Fruit fly (Drosophila melanogaster) whole organism, embryonic: ENCODE data around the gene FIG4.

Source experiments
- Adf1 ChIP-seq: fragments of 200-800 bp; sonication (Bioruptor generic); IDR thresholded peaks from 2 replicates; pipeline ENCODE4 v1.3.6; 2022; ENCODE audit warnings: missing biosample characterization, missing genetic modification characterization
- Bdp1 ChIP-seq: fragments of 200-800 bp; sonication (Bioruptor generic); optimal IDR thresholded peaks from 3 replicates; lab custom pipeline; 2016; ENCODE audit warnings: missing biosample characterization, missing genetic modification characterization
- Blimp-1 ChIP-seq: fragments of 200-800 bp; sonication (Bioruptor generic); optimal IDR thresholded peaks from 3 replicates; lab custom pipeline; 2018; ENCODE audit warnings: missing biosample characterization, missing genetic modification characterization, mild to moderate bottlenecking, moderate library complexity, missing genetic modification reagents
- Bteb2 ChIP-seq: fragments of 200-800 bp; sonication (Bioruptor generic); optimal IDR thresholded peaks from 2 replicates; lab custom pipeline; 2016; ENCODE audit warnings: missing biosample characterization, missing genetic modification characterization
- CG11456 ChIP-seq: fragments of 200-800 bp; sonication (Bioruptor generic); IDR thresholded peaks from 3 replicates; pipeline ENCODE4 v1.3.6; 2022; ENCODE audit warnings: missing biosample characterization, missing genetic modification characterization
- CG11504 ChIP-seq: fragments of 200-800 bp; sonication (Bioruptor generic); optimal IDR thresholded peaks from 3 replicates; lab custom pipeline; 2019; ENCODE audit warnings: missing biosample characterization, mild to moderate bottlenecking, missing genetic modification characterization, moderate library complexity
- CG11695 ChIP-seq: fragments of 200-800 bp; sonication (Bioruptor generic); IDR thresholded peaks from 3 replicates; pipeline ENCODE4 v1.3.6; 2022; ENCODE audit warnings: missing biosample characterization, missing genetic modification characterization
- CG13296 ChIP-seq: fragments of 200-800 bp; sonication (Bioruptor generic); optimal IDR thresholded peaks from 3 replicates; lab custom pipeline; 2018; ENCODE audit warnings: missing biosample characterization, mild to moderate bottlenecking, missing genetic modification characterization
- CG14441 ChIP-seq: fragments of 200-800 bp; sonication (Bioruptor generic); IDR thresholded peaks from 2 replicates; pipeline ENCODE4 v1.3.6; 2022; ENCODE audit warnings: missing biosample characterization, missing genetic modification characterization
- CG17829 ChIP-seq: fragments of 200-800 bp; optimal IDR thresholded peaks from 2 replicates; lab custom pipeline; 2019; ENCODE audit warnings: missing biosample characterization, mild to moderate bottlenecking, missing genetic modification characterization, moderate library complexity
- CG3847 ChIP-seq: fragments of 200-800 bp; sonication (Bioruptor generic); IDR thresholded peaks from 2 replicates; pipeline ENCODE4 v1.3.6; 2022; ENCODE audit warnings: missing biosample characterization, missing genetic modification characterization
- CG6765 ChIP-seq: fragments of 200-800 bp; sonication (Bioruptor generic); optimal IDR thresholded peaks from 3 replicates; lab custom pipeline; 2017; ENCODE audit warnings: missing biosample characterization, mild to moderate bottlenecking, missing genetic modification characterization
- CG6813 ChIP-seq: fragments of 200-800 bp; sonication (Bioruptor generic); optimal IDR thresholded peaks from 2 replicates; lab custom pipeline; 2017; ENCODE audit warnings: missing biosample characterization, missing genetic modification characterization, mild to moderate bottlenecking, moderate library complexity, missing genetic modification reagents
- CG7357 ChIP-seq: fragments of 200-800 bp; sonication (Bioruptor generic); IDR thresholded peaks from 3 replicates; pipeline ENCODE4 v1.3.6; 2022; ENCODE audit warnings: missing biosample characterization, missing genetic modification characterization
- CG8359 ChIP-seq: fragments of 200-800 bp; sonication (Bioruptor generic); optimal IDR thresholded peaks from 2 replicates; lab custom pipeline; 2017; ENCODE audit warnings: missing biosample characterization, mild to moderate bottlenecking, missing genetic modification characterization, borderline replicate concordance
- CG8765 ChIP-seq: fragments of 200-800 bp; sonication (Bioruptor generic); IDR thresholded peaks from 2 replicates; pipeline ENCODE4 v1.3.6; 2022; ENCODE audit warnings: missing biosample characterization, missing genetic modification characterization
- CkIIα-i1 ChIP-seq: fragments of 200-800 bp; sonication (Bioruptor generic); IDR thresholded peaks from 2 replicates; pipeline ENCODE4 v1.3.6; 2022; ENCODE audit warnings: missing biosample characterization, missing genetic modification characterization
- Dp ChIP-seq: fragments of 200-800 bp; sonication (Bioruptor generic); optimal IDR thresholded peaks from 2 replicates; lab custom pipeline; 2018; ENCODE audit warnings: missing biosample characterization, mild to moderate bottlenecking, missing genetic modification characterization, moderate library complexity
- Drgx ChIP-seq: fragments of 200-800 bp; sonication (Bioruptor generic); IDR thresholded peaks from 2 replicates; pipeline ENCODE4 v1.3.6; 2022; ENCODE audit warnings: missing biosample characterization, missing genetic modification characterization
- Ets65A ChIP-seq: fragments of 200-800 bp; sonication (Bioruptor generic); peaks from one replicate; lab custom pipeline; 2016; ENCODE audit warnings: missing biosample characterization, missing genetic modification characterization
- Ets97D ChIP-seq: fragments of 200-800 bp; sonication (Bioruptor generic); optimal IDR thresholded peaks from 3 replicates; lab custom pipeline; 2016; ENCODE audit warnings: missing biosample characterization, missing genetic modification characterization
- Fer1 ChIP-seq: fragments of 200-800 bp; sonication (Bioruptor generic); optimal IDR thresholded peaks from 2 replicates; lab custom pipeline; 2017; ENCODE audit warnings: missing biosample characterization, mild to moderate bottlenecking, missing genetic modification characterization
- Fer2 ChIP-seq: fragments of 200-800 bp; sonication (Bioruptor generic); optimal IDR thresholded peaks from 2 replicates; lab custom pipeline; 2018; ENCODE audit warnings: missing biosample characterization, mild to moderate bottlenecking, missing genetic modification characterization, moderate library complexity
- Fer3 ChIP-seq: fragments of 200-800 bp; sonication (Bioruptor generic); optimal IDR thresholded peaks from 2 replicates; lab custom pipeline; 2018; ENCODE audit warnings: missing biosample characterization, mild to moderate bottlenecking, missing genetic modification characterization, moderate library complexity
- Lpt ChIP-seq: fragments of >200 bp; optimal IDR thresholded peaks from 2 replicates; lab custom pipeline; 2018; ENCODE audit warnings: missing biosample characterization, missing genetic modification characterization
- Taf1 ChIP-seq: fragments of 200-800 bp; sonication (Bioruptor generic); IDR thresholded peaks from 2 replicates; pipeline ENCODE4 v1.3.6; 2022; ENCODE audit warnings: missing biosample characterization, missing genetic modification characterization
- YL-1 ChIP-seq: fragments of 200-800 bp; sonication (Bioruptor generic); optimal IDR thresholded peaks from 3 replicates; lab custom pipeline; 2017; ENCODE audit warnings: missing biosample characterization, mild to moderate bottlenecking, missing genetic modification characterization
- ac ChIP-seq: fragments of 200-800 bp; sonication (Bioruptor generic); optimal IDR thresholded peaks from 3 replicates; lab custom pipeline; 2017; ENCODE audit warnings: missing biosample characterization, mild to moderate bottlenecking, missing genetic modification characterization
- ara ChIP-seq: fragments of 200-800 bp; sonication (Bioruptor generic); IDR thresholded peaks from 2 replicates; pipeline ENCODE4 v1.3.6; 2022; ENCODE audit warnings: missing biosample characterization, missing genetic modification characterization
- ash1 ChIP-seq: fragments of 200-800 bp; sonication (Bioruptor generic); optimal IDR thresholded peaks from 2 replicates; lab custom pipeline; 2018; ENCODE audit warnings: missing biosample characterization, mild to moderate bottlenecking, missing genetic modification characterization
- bcd ChIP-seq: fragments of 200-800 bp; sonication (Bioruptor generic); optimal IDR thresholded peaks from 2 replicates; lab custom pipeline; 2017; ENCODE audit warnings: missing biosample characterization, mild to moderate bottlenecking, missing genetic modification characterization
- br ChIP-seq: fragments of >200 bp; optimal IDR thresholded peaks from 2 replicates; lab custom pipeline; 2017
- cato ChIP-seq: fragments of 200-800 bp; sonication (Bioruptor generic); optimal IDR thresholded peaks from 2 replicates; lab custom pipeline; 2016; ENCODE audit warnings: missing biosample characterization, missing genetic modification characterization, borderline replicate concordance
- cwo ChIP-seq: fragments of 200-800 bp; sonication (Bioruptor generic); optimal IDR thresholded peaks from 3 replicates; lab custom pipeline; 2017; ENCODE audit warnings: missing biosample characterization, missing genetic modification characterization, mild to moderate bottlenecking, moderate library complexity, missing genetic modification reagents
- fd102C ChIP-seq: fragments of 200-800 bp; sonication (Bioruptor generic); optimal IDR thresholded peaks from 2 replicates; lab custom pipeline; 2018; ENCODE audit warnings: missing biosample characterization, mild to moderate bottlenecking, missing genetic modification characterization, moderate library complexity
- gcm ChIP-seq: fragments of 200-800 bp; sonication (Bioruptor generic); optimal IDR thresholded peaks from 2 replicates; lab custom pipeline; 2019; ENCODE audit warnings: missing biosample characterization, mild to moderate bottlenecking, missing genetic modification characterization, moderate library complexity
- gfzf ChIP-seq: fragments of 200-800 bp; sonication (Bioruptor generic); optimal IDR thresholded peaks from 2 replicates; lab custom pipeline; 2016; ENCODE audit warnings: missing biosample characterization, mild to moderate bottlenecking, missing genetic modification characterization, moderate library complexity
- grn ChIP-seq: fragments of 200-800 bp; sonication (Bioruptor generic); optimal IDR thresholded peaks from 3 replicates; lab custom pipeline; 2017; ENCODE audit warnings: missing biosample characterization, missing genetic modification characterization
- gro ChIP-seq: fragments of 200-800 bp; sonication (Bioruptor generic); optimal IDR thresholded peaks from 2 replicates; lab custom pipeline; 2016; ENCODE audit warnings: missing biosample characterization, missing genetic modification characterization
- hkb ChIP-seq, 2 experiments: fragments of 200-800 bp in 1 of 2; fragments of >200 bp in 1 of 2; sonication (Bioruptor generic) in 1 of 2; IDR thresholded peaks in 1 of 2; optimal IDR thresholded peaks in 1 of 2; 2 replicates each; pipeline versions ENCODE4 v1.3.6 to Lab custom; 2017 to 2022; ENCODE audit warnings: missing biosample characterization in 1 of 2, missing genetic modification characterization in 1 of 2
- jumu ChIP-seq: fragments of 200-800 bp; sonication (Bioruptor generic); optimal IDR thresholded peaks from 3 replicates; lab custom pipeline; 2016; ENCODE audit warnings: missing biosample characterization, missing genetic modification characterization
- klu ChIP-seq: fragments of 200-800 bp; sonication (Bioruptor generic); IDR thresholded peaks from 2 replicates; pipeline ENCODE4 v1.3.6; 2022; ENCODE audit warnings: missing biosample characterization, missing genetic modification characterization
- lola ChIP-seq, 3 experiments: fragments of >200 bp in 2 of 3; fragments of 200-800 bp in 1 of 3; sonication (Bioruptor generic) in 1 of 3; optimal IDR thresholded peaks; 2 replicates each; lab custom pipeline; 2017 to 2019; ENCODE audit warnings: missing biosample characterization in 3 of 3, missing genetic modification characterization in 3 of 3, mild to moderate bottlenecking in 1 of 3, moderate library complexity in 1 of 3
- luna ChIP-seq: fragments of 200-800 bp; sonication (Bioruptor generic); optimal IDR thresholded peaks from 2 replicates; lab custom pipeline; 2016; ENCODE audit warnings: missing biosample characterization, missing genetic modification characterization
- rib ChIP-seq: fragments of 200-800 bp; sonication (Bioruptor generic); IDR thresholded peaks from 2 replicates; pipeline ENCODE4 v1.3.6; 2022; ENCODE audit warnings: missing biosample characterization, missing genetic modification characterization
- salm ChIP-seq: fragments of 200-800 bp; sonication (Bioruptor generic); optimal IDR thresholded peaks from 2 replicates; lab custom pipeline; 2018; ENCODE audit warnings: missing biosample characterization, mild to moderate bottlenecking, missing genetic modification characterization
- sd ChIP-seq: fragments of 200-800 bp; sonication (Bioruptor generic); optimal IDR thresholded peaks from 3 replicates; lab custom pipeline; 2018; ENCODE audit warnings: missing biosample characterization, mild to moderate bottlenecking, missing genetic modification characterization, moderate library complexity
- sima ChIP-seq: fragments of 200-800 bp; sonication (Bioruptor generic); optimal IDR thresholded peaks from 2 replicates; lab custom pipeline; 2016; ENCODE audit warnings: missing biosample characterization, missing genetic modification characterization
- tgo ChIP-seq: fragments of 200-800 bp; sonication (Bioruptor generic); IDR thresholded peaks from 3 replicates; pipeline ENCODE4 v1.3.6; 2022; ENCODE audit warnings: missing biosample characterization, missing genetic modification characterization
- trem ChIP-seq: fragments of 200-800 bp; optimal IDR thresholded peaks from 3 replicates; lab custom pipeline; 2019; ENCODE audit warnings: missing biosample characterization, mild to moderate bottlenecking, missing genetic modification characterization, moderate library complexity
- wor ChIP-seq: fragments of 200-800 bp; sonication (Bioruptor generic); IDR thresholded peaks from 2 replicates; pipeline ENCODE4 v1.3.6; 2022; ENCODE audit warnings: missing biosample characterization, missing genetic modification characterization

Gene FIG4

dm6 chr2L:4454009-4454689 lies 10.8 kb upstream of the FIG4 start, which contains the start of the genes Secp43 and ND-B8 (continued):
- TF ChIP-seq ac (GFP tag; lab: Kevin White, UChicago), result no peak
- TF ChIP-seq ara (GFP tag; lab: Robert Waterston, UW), result no peak
- no peak for TF ChIP-seq CG8765
- peak; percentile 15 for TF ChIP-seq CG17829 (tag; lab: Kevin White, UChicago)
- no peak for TF ChIP-seq Fer2 (tag; lab: Kevin White, UChicago)
- TF ChIP-seq Fer1 (GFP tag; lab: Kevin White, UChicago), result peak; percentile 15
- no peak for TF ChIP-seq Taf1 (GFP tag; lab: Robert Waterston, UW)
- TF ChIP-seq luna (GFP tag; lab: Kevin White, UChicago), result no peak
- peak; percentile 81 for TF ChIP-seq Ets97D (GFP tag; lab: Kevin White, UChicago)
- no peak for TF ChIP-seq Drgx (GFP tag; lab: Robert Waterston, UW)
- no peak for TF ChIP-seq Bteb2 (GFP tag; lab: Kevin White, UChicago)
- no peak for TF ChIP-seq Bdp1
- TF ChIP-seq CG14441 (GFP tag; lab: Robert Waterston, UW), result no peak
- TF ChIP-seq Adf1 (GFP tag; lab: Robert Waterston, UW), result no peak
- no peak for TF ChIP-seq CG11456 (GFP tag; lab: Robert Waterston, UW)
- no peak for TF ChIP-seq br
- TF ChIP-seq Ets65A (GFP tag; lab: Kevin White, UChicago), result peak; percentile 31
- TF ChIP-seq CG11504 (tag; lab: Kevin White, UChicago), result peak; percentile 4
- TF ChIP-seq bcd (GFP tag; lab: Kevin White, UChicago), result peak; percentile 21
- no peak for TF ChIP-seq tgo (GFP tag; lab: Robert Waterston, UW)
- peak; percentile 75 for TF ChIP-seq trem
- peak; percentile 33; the same call in 1 of the 2 replicates for TF ChIP-seq CG3847
- no peak for TF ChIP-seq grn
- no peak for TF ChIP-seq jumu (GFP tag; lab: Kevin White, UChicago)
- TF ChIP-seq gfzf (GFP tag; lab: Kevin White, UChicago), result peak; percentile 72
- TF ChIP-seq cato, result no peak
- TF ChIP-seq fd102C (GFP tag; lab: Kevin White, UChicago), result no peak
- no peak for TF ChIP-seq CG11695
- TF ChIP-seq CG8359 (GFP tag; lab: Kevin White, UChicago), result no peak
- no peak for TF ChIP-seq CkIIα-i1 (GFP tag; lab: Robert Waterston, UW)
- TF ChIP-seq wor (GFP tag; lab: Robert Waterston, UW), result no peak
- TF ChIP-seq rib (GFP tag; lab: Robert Waterston, UW), result no peak
- TF ChIP-seq Fer3, result no peak
- TF ChIP-seq gro (GFP tag; lab: Kevin White, UChicago), result peak; percentile 45
- no peak for TF ChIP-seq CG6765 (GFP tag; lab: Kevin White, UChicago)
- no peak for TF ChIP-seq hkb (optimal IDR thresholded peaks at IDR 0.05; lab: Kevin White, UChicago)
- TF ChIP-seq hkb (GFP tag; IDR thresholded peaks at IDR 0.05; lab: Robert Waterston, UW), result no peak
- TF ChIP-seq Blimp-1, result no peak
- TF ChIP-seq ash1, result no peak
- peak; percentile 61 for TF ChIP-seq Dp (GFP tag; lab: Kevin White, UChicago)
- TF ChIP-seq sd, result peak; percentile 44
- no peak for TF ChIP-seq cwo (GFP tag; lab: Kevin White, UChicago)
- TF ChIP-seq sima, result no peak
- TF ChIP-seq klu, result no peak
- no peak for TF ChIP-seq CG13296 (GFP tag; lab: Kevin White, UChicago)
- TF ChIP-seq gcm, result no peak
- TF ChIP-seq YL-1 (GFP tag; lab: Kevin White, UChicago), result peak; percentile 41
- no peak for TF ChIP-seq CG6813 (GFP tag; lab: Kevin White, UChicago)
- TF ChIP-seq salm (tag; lab: Kevin White, UChicago), result no peak
- no peak for TF ChIP-seq CG7357 (GFP tag; lab: Robert Waterston, UW)
- TF ChIP-seq Lpt (GFP tag; lab: Kevin White, UChicago), result no peak
- no peak for TF ChIP-seq lola (GFP tag; optimal IDR thresholded peaks at IDR 0.05; lab: Kevin White, UChicago)
